Fruit fly (Drosophila melanogaster) whole organism, embryonic: ENCODE measurements around the gene endos.

Source experiments
- CG10267 ChIP-seq: fragments of 200-800 bp; sonication (Bioruptor generic); optimal IDR thresholded peaks from 2 replicates; lab custom pipeline; 2018; ENCODE audit warnings: missing biosample characterization, mild to moderate bottlenecking, missing genetic modification characterization, moderate library complexity
- CG10959 ChIP-seq: fragments of 200-800 bp; sonication (Bioruptor generic); IDR thresholded peaks from 2 replicates; pipeline ENCODE4 v1.3.6; 2022; ENCODE audit warnings: missing biosample characterization, missing genetic modification characterization
- CG11085 ChIP-seq: fragments of 200-800 bp; sonication (Bioruptor generic); IDR thresholded peaks from 2 replicates; pipeline ENCODE4 v1.3.6; 2022; ENCODE audit warnings: missing biosample characterization, missing genetic modification characterization
- CG13775 ChIP-seq: fragments of 200-800 bp; sonication (Bioruptor generic); optimal IDR thresholded peaks from 3 replicates; lab custom pipeline; 2017; ENCODE audit warnings: missing biosample characterization, mild to moderate bottlenecking, missing genetic modification characterization
- CG14667 ChIP-seq: fragments of 200-800 bp; sonication (Bioruptor generic); IDR thresholded peaks from 2 replicates; pipeline ENCODE4 v1.3.6; 2022; ENCODE audit warnings: missing biosample characterization, missing genetic modification characterization
- CG14860 ChIP-seq: fragments of 200-800 bp; sonication (Bioruptor generic); IDR thresholded peaks from 3 replicates; pipeline ENCODE4 v1.3.6; 2022; ENCODE audit warnings: missing biosample characterization, missing genetic modification characterization; ENCODE audit not compliant: partially characterized antibody
- CG14965 ChIP-seq: fragments of 200-800 bp; sonication (Bioruptor generic); optimal IDR thresholded peaks from 2 replicates; lab custom pipeline; 2016; ENCODE audit warnings: missing biosample characterization, missing genetic modification characterization, borderline replicate concordance
- CG15073 ChIP-seq: fragments of 200-800 bp; sonication (Bioruptor generic); optimal IDR thresholded peaks from 2 replicates; lab custom pipeline; 2016; ENCODE audit warnings: missing biosample characterization, missing genetic modification characterization
- CG15601 ChIP-seq: fragments of 200-800 bp; sonication (Bioruptor generic); optimal IDR thresholded peaks from 3 replicates; lab custom pipeline; 2019; ENCODE audit warnings: missing biosample characterization, mild to moderate bottlenecking, missing genetic modification characterization, moderate library complexity
- CG1647 ChIP-seq: fragments of 200-800 bp; sonication (Bioruptor generic); optimal IDR thresholded peaks from 3 replicates; lab custom pipeline; 2016; ENCODE audit warnings: missing biosample characterization, missing genetic modification characterization
- CG17568 ChIP-seq: fragments of 200-800 bp; sonication (Bioruptor generic); optimal IDR thresholded peaks from 2 replicates; lab custom pipeline; 2018; ENCODE audit warnings: missing biosample characterization, mild to moderate bottlenecking, missing genetic modification characterization, moderate library complexity
- CG17802 ChIP-seq: fragments of 200-800 bp; sonication (Bioruptor generic); optimal IDR thresholded peaks from 2 replicates; lab custom pipeline; 2018; ENCODE audit warnings: missing biosample characterization, mild to moderate bottlenecking, missing genetic modification characterization, moderate library complexity
- CG18476 ChIP-seq: fragments of 200-800 bp; sonication (Bioruptor generic); optimal IDR thresholded peaks from 2 replicates; lab custom pipeline; 2016; ENCODE audit warnings: missing biosample characterization, mild to moderate bottlenecking, missing genetic modification characterization
- CG2678 ChIP-seq: fragments of 200-800 bp; sonication (Bioruptor generic); optimal IDR thresholded peaks from 3 replicates; lab custom pipeline; 2019; ENCODE audit warnings: missing biosample characterization, mild to moderate bottlenecking, missing genetic modification characterization, moderate library complexity
- CG34376 ChIP-seq: fragments of 200-800 bp; sonication (Bioruptor generic); optimal IDR thresholded peaks from 2 replicates; lab custom pipeline; 2018; ENCODE audit warnings: missing biosample characterization, mild to moderate bottlenecking, missing genetic modification characterization
- CG4854 ChIP-seq: fragments of 200-800 bp; sonication (Bioruptor generic); optimal IDR thresholded peaks from 2 replicates; lab custom pipeline; 2016; ENCODE audit warnings: missing biosample characterization, missing genetic modification characterization, inconsistent platforms
- CG5953 ChIP-seq: fragments of 200-800 bp; sonication (Bioruptor generic); IDR thresholded peaks from 2 replicates; pipeline ENCODE4 v1.3.6; 2022; ENCODE audit warnings: missing biosample characterization, missing genetic modification characterization
- CG6654 ChIP-seq: fragments of 200-800 bp; sonication (Bioruptor generic); optimal IDR thresholded peaks from 2 replicates; lab custom pipeline; 2017; ENCODE audit warnings: missing biosample characterization, mild to moderate bottlenecking, missing genetic modification characterization
- CG6791 ChIP-seq: fragments of 200-800 bp; sonication (Bioruptor generic); IDR thresholded peaks from 3 replicates; pipeline ENCODE4 v1.3.6; 2022; ENCODE audit warnings: missing biosample characterization, missing genetic modification characterization; ENCODE audit not compliant: partially characterized antibody
- CG7839 ChIP-seq: fragments of 200-800 bp; sonication (Bioruptor generic); optimal IDR thresholded peaks from 3 replicates; lab custom pipeline; 2018; ENCODE audit warnings: missing biosample characterization, mild to moderate bottlenecking, missing genetic modification characterization, moderate library complexity
- CG7963 ChIP-seq: fragments of 200-800 bp; sonication (Bioruptor generic); IDR thresholded peaks from 3 replicates; pipeline ENCODE4 v1.3.6; 2022; ENCODE audit warnings: missing biosample characterization, missing genetic modification characterization; ENCODE audit not compliant: partially characterized antibody
- CG8359 ChIP-seq: fragments of 200-800 bp; sonication (Bioruptor generic); optimal IDR thresholded peaks from 2 replicates; lab custom pipeline; 2017; ENCODE audit warnings: missing biosample characterization, mild to moderate bottlenecking, missing genetic modification characterization, borderline replicate concordance
- CG8944 ChIP-seq: fragments of 200-800 bp; sonication (Bioruptor generic); optimal IDR thresholded peaks from 3 replicates; lab custom pipeline; 2016; ENCODE audit warnings: missing biosample characterization, missing genetic modification characterization
- CG9437 ChIP-seq: fragments of 200-800 bp; sonication (Bioruptor generic); optimal IDR thresholded peaks from 2 replicates; lab custom pipeline; 2018; ENCODE audit warnings: missing biosample characterization, mild to moderate bottlenecking, missing genetic modification characterization
- Dbx ChIP-seq: fragments of 200-800 bp; sonication (Bioruptor generic); IDR thresholded peaks from 3 replicates; pipeline ENCODE4 v1.3.6; 2022; ENCODE audit warnings: missing biosample characterization, missing genetic modification characterization
- HmgD ChIP-seq: fragments of 200-800 bp; sonication (Bioruptor generic); optimal IDR thresholded peaks from 3 replicates; lab custom pipeline; 2016; ENCODE audit warnings: missing biosample characterization, missing genetic modification characterization
- NC2α ChIP-seq: fragments of 200-800 bp; sonication (Bioruptor generic); optimal IDR thresholded peaks from 2 replicates; lab custom pipeline; 2016; ENCODE audit warnings: missing biosample characterization, missing genetic modification characterization
- Ravus ChIP-seq: fragments of 200-800 bp; sonication (Bioruptor generic); IDR thresholded peaks from 2 replicates; pipeline ENCODE4 v1.3.6; 2022; ENCODE audit warnings: missing biosample characterization, missing genetic modification characterization
- Side ChIP-seq: fragments of 200-800 bp; sonication (Bioruptor generic); optimal IDR thresholded peaks from 2 replicates; lab custom pipeline; 2016; ENCODE audit warnings: missing biosample characterization, missing genetic modification characterization
- Sox100B ChIP-seq: fragments of 200-800 bp; sonication (Bioruptor generic); optimal IDR thresholded peaks from 3 replicates; lab custom pipeline; 2018; ENCODE audit warnings: missing biosample characterization, mild to moderate bottlenecking, missing genetic modification characterization
- TFAM ChIP-seq: fragments of 200-800 bp; sonication (Bioruptor generic); optimal IDR thresholded peaks from 2 replicates; lab custom pipeline; 2017; ENCODE audit warnings: missing biosample characterization, missing genetic modification characterization, inconsistent platforms
- Tbp ChIP-seq: fragments of >200 bp; optimal IDR thresholded peaks from 2 replicates; lab custom pipeline; 2018; ENCODE audit warnings: missing biosample characterization, missing genetic modification characterization
- Xrp1 ChIP-seq: fragments of 200-800 bp; sonication (Bioruptor generic); IDR thresholded peaks from 2 replicates; pipeline ENCODE4 v1.3.6; 2022; ENCODE audit warnings: missing biosample characterization, missing genetic modification characterization
- ap ChIP-seq: fragments of 200-800 bp; sonication (Bioruptor generic); IDR thresholded peaks from 2 replicates; pipeline ENCODE4 v1.3.6; 2022; ENCODE audit warnings: missing biosample characterization, missing genetic modification characterization
- ato ChIP-seq: fragments of 200-800 bp; sonication (Bioruptor generic); IDR thresholded peaks from 2 replicates; pipeline ENCODE4 v1.3.6; 2022; ENCODE audit warnings: missing biosample characterization, missing genetic modification characterization; ENCODE audit not compliant: partially characterized antibody
- bigmax ChIP-seq: fragments of 200-800 bp; sonication (Bioruptor generic); optimal IDR thresholded peaks from 2 replicates; lab custom pipeline; 2018; ENCODE audit warnings: missing biosample characterization, mild to moderate bottlenecking, missing genetic modification characterization
- bowl ChIP-seq: fragments of 200-800 bp; sonication (Bioruptor generic); IDR thresholded peaks from 2 replicates; pipeline ENCODE4 v1.3.6; 2022; ENCODE audit warnings: missing biosample characterization, missing genetic modification characterization
- cas ChIP-seq: fragments of 200-800 bp; sonication (Bioruptor generic); IDR thresholded peaks from 2 replicates; pipeline ENCODE4 v1.3.6; 2022; ENCODE audit warnings: missing biosample characterization, missing genetic modification characterization
- dysf ChIP-seq: fragments of 200-800 bp; sonication (Bioruptor generic); IDR thresholded peaks from 3 replicates; pipeline ENCODE4 v1.3.6; 2022; ENCODE audit warnings: missing biosample characterization, missing genetic modification characterization
- ewg ChIP-seq: fragments of 200-800 bp; sonication (Bioruptor generic); optimal IDR thresholded peaks from 3 replicates; lab custom pipeline; 2017; ENCODE audit warnings: mild to moderate bottlenecking, missing biosample characterization, missing genetic modification reagents, missing genetic modification characterization
- ftz-f1 ChIP-seq: fragments of 200-800 bp; sonication (Bioruptor generic); optimal IDR thresholded peaks from 2 replicates; lab custom pipeline; 2016; ENCODE audit warnings: missing biosample characterization, missing genetic modification characterization
- gem ChIP-seq: fragments of 200-800 bp; sonication (Bioruptor generic); optimal IDR thresholded peaks from 2 replicates; lab custom pipeline; 2019; ENCODE audit warnings: missing biosample characterization, mild to moderate bottlenecking, missing genetic modification characterization, moderate library complexity
- lab ChIP-seq: fragments of 200-800 bp; sonication (Bioruptor generic); optimal IDR thresholded peaks from 3 replicates; lab custom pipeline; 2017; ENCODE audit warnings: missing biosample characterization, missing genetic modification characterization, mild to moderate bottlenecking, moderate library complexity, missing genetic modification reagents
- lmd ChIP-seq: fragments of 200-800 bp; sonication (Bioruptor generic); IDR thresholded peaks from 2 replicates; pipeline ENCODE4 v1.3.6; 2022; ENCODE audit warnings: missing biosample characterization, missing genetic modification characterization
- luna ChIP-seq: fragments of 200-800 bp; sonication (Bioruptor generic); optimal IDR thresholded peaks from 2 replicates; lab custom pipeline; 2016; ENCODE audit warnings: missing biosample characterization, missing genetic modification characterization
- nom ChIP-seq: fragments of 200-800 bp; sonication (Bioruptor generic); optimal IDR thresholded peaks from 2 replicates; lab custom pipeline; 2017; ENCODE audit warnings: missing biosample characterization, missing genetic modification characterization, mild to moderate bottlenecking, moderate library complexity, missing genetic modification reagents
- repo ChIP-seq: fragments of 200-800 bp; sonication (Bioruptor generic); optimal IDR thresholded peaks from 2 replicates; lab custom pipeline; 2016; ENCODE audit warnings: missing biosample characterization, missing genetic modification characterization
- sisA ChIP-seq: fragments of 200-800 bp; sonication (Bioruptor generic); IDR thresholded peaks from 2 replicates; pipeline ENCODE4 v1.3.6; 2022; ENCODE audit warnings: missing biosample characterization, missing genetic modification characterization
- slou ChIP-seq: fragments of 200-800 bp; sonication (Bioruptor generic); optimal IDR thresholded peaks from 3 replicates; lab custom pipeline; 2016; ENCODE audit warnings: missing biosample characterization, missing genetic modification characterization
- sna ChIP-seq: fragments of 200-800 bp; sonication (Bioruptor generic); IDR thresholded peaks from 2 replicates; pipeline ENCODE4 v1.3.6; 2022; ENCODE audit warnings: missing biosample characterization, missing genetic modification characterization; ENCODE audit not compliant: partially characterized antibody
- tx ChIP-seq: fragments of 200-800 bp; sonication (Bioruptor generic); optimal IDR thresholded peaks from 2 replicates; lab custom pipeline; 2016; ENCODE audit warnings: missing biosample characterization, missing genetic modification characterization

endos gene

DNA sequence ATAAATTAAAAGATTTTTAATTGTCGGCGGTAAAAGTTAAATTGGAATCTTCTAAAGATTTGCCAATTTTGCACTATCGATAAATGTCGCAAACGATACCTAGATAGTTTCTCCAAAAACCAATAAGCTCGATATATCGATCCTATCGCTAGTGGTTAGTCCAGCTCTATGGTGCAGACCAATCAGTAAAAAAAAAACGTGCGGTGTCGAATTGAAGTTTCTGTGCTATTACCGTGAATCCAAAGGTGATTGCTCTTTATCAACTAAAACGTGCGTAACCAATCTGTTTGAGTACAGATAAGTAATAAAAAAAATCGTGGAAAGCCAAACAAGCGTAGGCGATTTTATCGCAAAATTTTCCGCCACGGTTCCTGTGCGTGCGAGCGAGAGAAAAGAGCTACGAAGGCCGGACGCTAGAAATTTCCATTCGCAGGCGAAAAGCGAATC is 5.4 kb upstream of the endos start, which contains the start of gene Hsp110 (continued):
- peak; percentile 52 for TF ChIP-seq lab (GFP tag; lab: Kevin White, UChicago)
- no peak for TF ChIP-seq Tbp (GFP tag; lab: Kevin White, UChicago)
- TF ChIP-seq luna (GFP tag; lab: Kevin White, UChicago): no peak
- TF ChIP-seq slou (GFP tag; lab: Kevin White, UChicago): no peak
- no peak for TF ChIP-seq Side (GFP tag; lab: Kevin White, UChicago)
- no peak for TF ChIP-seq CG4854 (GFP tag; lab: Kevin White, UChicago)
- TF ChIP-seq Dbx (GFP tag; lab: Robert Waterston, UW): peak; percentile 72; the same call in 2 of the 3 replicates
- no peak for TF ChIP-seq NC2α
- TF ChIP-seq CG2678: peak; percentile 7
- TF ChIP-seq ap (GFP tag; lab: Robert Waterston, UW): no peak
- no peak for TF ChIP-seq CG10959 (GFP tag; lab: Robert Waterston, UW)
- TF ChIP-seq CG13775 (GFP tag; lab: Kevin White, UChicago): no peak
- TF ChIP-seq CG18476 (GFP tag; lab: Kevin White, UChicago): no peak
- TF ChIP-seq dysf (GFP tag; lab: Robert Waterston, UW): no peak; the same call in 2 of the 3 replicates
- peak; percentile 76 for TF ChIP-seq bigmax (GFP tag; lab: Kevin White, UChicago)
- no peak for TF ChIP-seq cas (GFP tag; lab: Robert Waterston, UW)
- TF ChIP-seq nom: peak; percentile 66
- TF ChIP-seq sna: peak; percentile 97
- TF ChIP-seq CG8944 (GFP tag; lab: Kevin White, UChicago): no peak
- TF ChIP-seq ato (GFP tag; lab: Robert Waterston, UW): peak; percentile 99
- no peak for TF ChIP-seq bowl (GFP tag; lab: Robert Waterston, UW)
- TF ChIP-seq CG7839 (tag; lab: Kevin White, UChicago): peak; percentile 37
- no peak for TF ChIP-seq CG11085 (GFP tag; lab: Robert Waterston, UW)
- no peak for TF ChIP-seq CG14965 (GFP tag; lab: Kevin White, UChicago)
- TF ChIP-seq repo: peak; percentile 7
- peak; percentile 27 for TF ChIP-seq CG15601
- TF ChIP-seq ewg: no peak
- TF ChIP-seq CG34376 (GFP tag; lab: Kevin White, UChicago): peak; percentile 72
- TF ChIP-seq CG6654: no peak
- no peak for TF ChIP-seq HmgD (GFP tag; lab: Kevin White, UChicago)
- no peak for TF ChIP-seq CG1647 (GFP tag; lab: Kevin White, UChicago)
- TF ChIP-seq lmd (GFP tag; lab: Robert Waterston, UW): no peak
- no peak for TF ChIP-seq CG14667 (GFP tag; lab: Robert Waterston, UW)
- peak; percentile 24 for TF ChIP-seq gem (tag; lab: Kevin White, UChicago)
- TF ChIP-seq Sox100B (GFP tag; lab: Kevin White, UChicago): no peak
- TF ChIP-seq CG5953 (GFP tag; lab: Robert Waterston, UW): no peak
- TF ChIP-seq CG17802 (tag; lab: Kevin White, UChicago): no peak
- TF ChIP-seq Ravus: no peak
- TF ChIP-seq CG7963 (GFP tag; lab: Robert Waterston, UW): peak; percentile 98
- TF ChIP-seq CG15073 (GFP tag; lab: Kevin White, UChicago): no peak
- TF ChIP-seq ftz-f1 (GFP tag; lab: Kevin White, UChicago): peak; percentile 46
- no peak for TF ChIP-seq CG8359 (GFP tag; lab: Kevin White, UChicago)
- TF ChIP-seq CG14860 (GFP tag; lab: Robert Waterston, UW): peak; percentile 98
- no peak for TF ChIP-seq tx (GFP tag; lab: Kevin White, UChicago)
- TF ChIP-seq CG17568 (GFP tag; lab: Kevin White, UChicago): no peak
- no peak for TF ChIP-seq TFAM (GFP tag; lab: Kevin White, UChicago)
- no peak for TF ChIP-seq sisA (GFP tag; lab: Robert Waterston, UW)
- TF ChIP-seq CG10267 (tag; lab: Kevin White, UChicago): peak; percentile 67
- TF ChIP-seq CG6791 (GFP tag; lab: Robert Waterston, UW): peak; percentile 100
- TF ChIP-seq Xrp1 (GFP tag; lab: Robert Waterston, UW): peak; percentile 24; the same call in 1 of the 2 replicates
- no peak for TF ChIP-seq CG9437 (GFP tag; lab: Kevin White, UChicago)
